Worm (Caenorhabditis elegans) whole organism, mixed stage, embryonic: ENCODE measurements around the gene lin-5.

ENCODE experiments used
- M03D4.4 ChIP-seq: sonication (generic microtip); optimal IDR thresholded peaks from 2 replicates; lab custom pipeline; 2017; ENCODE audit warnings: mild to moderate bottlenecking, missing genetic modification characterization, missing compliant biosample characterization
- bed-3 ChIP-seq: fragments of 200-800 bp; sonication (Bioruptor generic); optimal IDR thresholded peaks from 3 replicates; lab custom pipeline; 2018; ENCODE audit warnings: mild to moderate bottlenecking, missing genetic modification characterization, moderate library complexity, missing compliant biosample characterization
- ceh-39 ChIP-seq: fragments of 150-350 bp; optimal IDR thresholded peaks from 2 replicates; lab custom pipeline; 2014; ENCODE audit warnings: missing biosample characterization, missing genetic modification characterization
- ceh-83 ChIP-seq: fragments of 200-800 bp; sonication (Bioruptor generic); optimal IDR thresholded peaks from 2 replicates; lab custom pipeline; 2018; ENCODE audit warnings: mild to moderate bottlenecking, missing genetic modification characterization, missing compliant biosample characterization
- ces-1 ChIP-seq: fragments of 150-350 bp; optimal IDR thresholded peaks from 2 replicates; lab custom pipeline; 2014; ENCODE audit warnings: missing biosample characterization, missing genetic modification reagents, missing genetic modification characterization
- cnd-1 ChIP-seq: fragments of 200-800 bp; sonication (Bioruptor generic); optimal IDR thresholded peaks from 2 replicates; lab custom pipeline; 2018; ENCODE audit warnings: mild to moderate bottlenecking, missing genetic modification characterization, missing compliant biosample characterization
- drap-1 ChIP-seq: fragments of 200-800 bp; sonication (Bioruptor generic); optimal IDR thresholded peaks from 3 replicates; lab custom pipeline; 2018; ENCODE audit warnings: mild to moderate bottlenecking, missing genetic modification characterization, missing compliant biosample characterization
- elt-3 ChIP-seq: fragments of 150-350 bp; optimal IDR thresholded peaks from 2 replicates; lab custom pipeline; 2014; ENCODE audit warnings: missing biosample characterization, missing genetic modification characterization
- flh-1 ChIP-seq: fragments of 200-800 bp; sonication (Bioruptor generic); optimal IDR thresholded peaks from 2 replicates; lab custom pipeline; 2018; ENCODE audit warnings: mild to moderate bottlenecking, missing genetic modification characterization, moderate library complexity, missing compliant biosample characterization
- hlh-1 ChIP-seq: fragments of 150-350 bp; optimal IDR thresholded peaks from 2 replicates; lab custom pipeline; 2014; ENCODE audit warnings: missing biosample characterization, missing genetic modification reagents, missing genetic modification characterization
- lin-13 ChIP-seq: fragments of 150-350 bp; optimal IDR thresholded peaks from 2 replicates; lab custom pipeline; 2014; ENCODE audit warnings: missing biosample characterization, missing genetic modification characterization
- lin-32 ChIP-seq: fragments of 200-800 bp; sonication (Bioruptor generic); optimal IDR thresholded peaks from 2 replicates; lab custom pipeline; 2018; ENCODE audit warnings: mild to moderate bottlenecking, missing genetic modification characterization, missing compliant biosample characterization
- lsy-2 ChIP-seq: fragments of 150-350 bp; optimal IDR thresholded peaks from 2 replicates; lab custom pipeline; 2014; ENCODE audit warnings: missing biosample characterization, missing genetic modification characterization
- mab-5 ChIP-seq: fragments of 150-350 bp; optimal IDR thresholded peaks from 2 replicates; lab custom pipeline; 2014; ENCODE audit warnings: missing biosample characterization, missing genetic modification characterization
- mep-1 ChIP-seq: fragments of 150-350 bp; optimal IDR thresholded peaks from 2 replicates; lab custom pipeline; 2017; ENCODE audit warnings: missing biosample characterization, missing genetic modification reagents, missing genetic modification characterization, inconsistent platforms
- mls-2 ChIP-seq: sonication (generic microtip); optimal IDR thresholded peaks from 2 replicates; lab custom pipeline; 2016; ENCODE audit warnings: mild to moderate bottlenecking, missing genetic modification characterization, moderate library complexity, missing compliant biosample characterization
- nhr-12 ChIP-seq: fragments of 150-350 bp; optimal IDR thresholded peaks from 2 replicates; lab custom pipeline; 2014; ENCODE audit warnings: missing biosample characterization, missing genetic modification characterization
- nhr-2 ChIP-seq: fragments of 150-350 bp; optimal IDR thresholded peaks from 2 replicates; lab custom pipeline; 2014; ENCODE audit warnings: missing biosample characterization, missing genetic modification characterization
- nhr-237 ChIP-seq: fragments of 150-350 bp; optimal IDR thresholded peaks from 2 replicates; lab custom pipeline; 2014; ENCODE audit warnings: missing biosample characterization, missing genetic modification characterization
- nhr-28 ChIP-seq: fragments of 150-350 bp; optimal IDR thresholded peaks from 2 replicates; lab custom pipeline; 2014; ENCODE audit warnings: missing biosample characterization, missing genetic modification characterization
- nhr-76 ChIP-seq: sonication (generic microtip); optimal IDR thresholded peaks from 2 replicates; lab custom pipeline; 2017; ENCODE audit warnings: missing biosample characterization, missing genetic modification characterization
- pha-4 ChIP-seq: fragments of 150-350 bp; optimal IDR thresholded peaks from 2 replicates; lab custom pipeline; 2018; ENCODE audit warnings: missing biosample characterization, missing genetic modification reagents, missing genetic modification characterization
- sem-2 ChIP-seq: fragments of 200-800 bp; sonication (Bioruptor generic); optimal IDR thresholded peaks from 2 replicates; lab custom pipeline; 2018; ENCODE audit warnings: mild to moderate bottlenecking, missing genetic modification characterization, missing compliant biosample characterization
- snpc-4 ChIP-seq: fragments of 150-350 bp; optimal IDR thresholded peaks from 2 replicates; lab custom pipeline; 2014; ENCODE audit warnings: missing biosample characterization, missing genetic modification characterization
- sptf-1 ChIP-seq: sonication (generic microtip); optimal IDR thresholded peaks from 2 replicates; lab custom pipeline; 2017; ENCODE audit warnings: mild to moderate bottlenecking, missing genetic modification characterization, moderate library complexity, missing compliant biosample characterization
- tbx-8 ChIP-seq: fragments of 200-800 bp; sonication (Bioruptor generic); optimal IDR thresholded peaks from 2 replicates; lab custom pipeline; 2018; ENCODE audit warnings: mild to moderate bottlenecking, missing genetic modification characterization, moderate library complexity, missing compliant biosample characterization
- unc-120 ChIP-seq: sonication (generic microtip); optimal IDR thresholded peaks from 2 replicates; lab custom pipeline; 2017; ENCODE audit warnings: missing genetic modification characterization, missing compliant biosample characterization; ENCODE audit not compliant: poor library complexity, severe bottlenecking
- unc-62 ChIP-seq: fragments of 150-350 bp; optimal IDR thresholded peaks from 2 replicates; lab custom pipeline; 2014; ENCODE audit warnings: missing biosample characterization, missing genetic modification reagents, missing genetic modification characterization
- zip-8 ChIP-seq: fragments of 150-350 bp; optimal IDR thresholded peaks from 2 replicates; lab custom pipeline; 2014; ENCODE audit warnings: missing biosample characterization, missing genetic modification characterization
- ztf-11 ChIP-seq: fragments of 150-350 bp; optimal IDR thresholded peaks from 2 replicates; lab custom pipeline; 2014; ENCODE audit warnings: missing biosample characterization, missing genetic modification characterization

The lin-5 gene

ce11 chrII:7851480-7851879, 8.9 kb upstream of the lin-5 start:
- TF ChIP-seq tbx-8 (GFP tag; lab: Kevin White, UChicago) (no peak), lin-32 (GFP tag; lab: Kevin White, UChicago) (no peak), M03D4.4 (tag; lab: Kevin White, UChicago) (no peak), pha-4 (tag; lab: Kevin White, UChicago) (no peak), bed-3 (GFP tag; lab: Kevin White, UChicago) (no peak), nhr-2 (tag; lab: Kevin White, UChicago) (no peak), ces-1 (GFP tag; lab: Kevin White, UChicago) (no peak), drap-1 (no peak), ceh-39 (tag; lab: Kevin White, UChicago) (no peak), snpc-4 (tag; lab: Kevin White, UChicago) (no peak), nhr-237 (tag; lab: Kevin White, UChicago) (no peak), unc-62 (GFP tag; lab: Kevin White, UChicago) (no peak), flh-1 (no peak), nhr-76 (tag; lab: Kevin White, UChicago) (no peak)

- TF ChIP-seq cnd-1 (tag; lab: Kevin White, UChicago) (no peak), pha-4 (tag; lab: Kevin White, UChicago) (no peak), M03D4.4 (tag; lab: Kevin White, UChicago) (no peak), flh-1 (no peak), nhr-28 (tag; lab: Kevin White, UChicago) (no peak), tbx-8 (GFP tag; lab: Kevin White, UChicago) (no peak), lin-13 (tag; lab: Kevin White, UChicago) (no peak), mls-2 (tag; lab: Kevin White, UChicago) (no peak), sptf-1 (tag; lab: Kevin White, UChicago) (no peak), nhr-237 (tag; lab: Kevin White, UChicago) (no peak), nhr-2 (tag; lab: Kevin White, UChicago) (no peak), lin-32 (GFP tag; lab: Kevin White, UChicago) (no peak), hlh-1 (tag; lab: Kevin White, UChicago) (no peak), snpc-4 (tag; lab: Kevin White, UChicago) (no peak), sem-2 (no peak)
Measured at ce11 chrII:7853679-7854078, 6.7 kb upstream of the lin-5 start, which contains the start of gene T09A5.5. T09A5.5 (minus strand) TSS chrII:7853779.

ce11 chrII:7854942-7855341, 5.4 kb upstream of the lin-5 start, which contains the start of gene mdt-10:
mdt-10 (minus strand) TSS chrII:7855042.
- TF ChIP-seq lin-32 (GFP tag; lab: Kevin White, UChicago) (no peak), ceh-39 (tag; lab: Kevin White, UChicago) (no peak), bed-3 (GFP tag; lab: Kevin White, UChicago) (no peak), drap-1 (no peak), lin-13 (tag; lab: Kevin White, UChicago) (no peak), nhr-12 (no peak), nhr-76 (tag; lab: Kevin White, UChicago) (no peak), lsy-2 (tag; lab: Kevin White, UChicago) (no peak), M03D4.4 (tag; lab: Kevin White, UChicago) (no peak), tbx-8 (GFP tag; lab: Kevin White, UChicago) (no peak), ztf-11 (tag; lab: Kevin White, UChicago) (no peak), ces-1 (GFP tag; lab: Kevin White, UChicago) (no peak), unc-120 (tag; lab: Kevin White, UChicago) (no peak), nhr-2 (tag; lab: Kevin White, UChicago) (no peak)

- TF ChIP-seq mab-5 = no peak
- no peak for TF ChIP-seq ces-1 (GFP tag; lab: Kevin White, UChicago)
- no peak for TF ChIP-seq mls-2 (tag; lab: Kevin White, UChicago)
- no peak for TF ChIP-seq nhr-12
- no peak for TF ChIP-seq lin-32 (GFP tag; lab: Kevin White, UChicago)
- TF ChIP-seq mep-1 = no peak
- TF ChIP-seq ceh-83 (GFP tag; lab: Kevin White, UChicago) = no peak
- no peak for TF ChIP-seq ceh-39 (tag; lab: Kevin White, UChicago)
- no peak for TF ChIP-seq nhr-2 (tag; lab: Kevin White, UChicago)
- no peak for TF ChIP-seq elt-3 (tag; lab: Kevin White, UChicago)
- no peak for TF ChIP-seq cnd-1 (tag; lab: Kevin White, UChicago)
- TF ChIP-seq sptf-1 (tag; lab: Kevin White, UChicago) = no peak
- TF ChIP-seq unc-62 (GFP tag; lab: Kevin White, UChicago) = no peak
- no peak for TF ChIP-seq zip-8
Measured at ce11 chrII:7855619-7856018, 4.8 kb upstream of the lin-5 start, which contains the start of gene mdmh-35. mdmh-35 (minus strand) TSS chrII:7855719.
